Worm (Caenorhabditis elegans) whole organism, late embryonic: Measurements from ENCODE around the gene mrps-18A.

Source experiments
- ama-1 ChIP-seq: fragments of 150-350 bp; optimal IDR thresholded peaks from 2 replicates; lab custom pipeline; 2014
- ceh-19 ChIP-seq: fragments of 200-800 bp; sonication (Bioruptor generic); optimal IDR thresholded peaks from 2 replicates; lab custom pipeline; 2018; ENCODE audit warnings: mild to moderate bottlenecking, missing genetic modification characterization, missing compliant biosample characterization
- ceh-30 ChIP-seq: fragments of 150-350 bp; optimal IDR thresholded peaks from 2 replicates; lab custom pipeline; 2014; ENCODE audit warnings: missing biosample characterization, missing genetic modification characterization
- ceh-9 ChIP-seq: sonication (generic microtip); optimal IDR thresholded peaks from 2 replicates; lab custom pipeline; 2016; ENCODE audit warnings: mild to moderate bottlenecking, missing genetic modification characterization, inconsistent platforms, missing compliant biosample characterization
- elt-2 ChIP-seq: sonication (generic microtip); optimal IDR thresholded peaks from 2 replicates; lab custom pipeline; 2016; ENCODE audit warnings: missing genetic modification reagents, missing genetic modification characterization, missing compliant biosample characterization
- elt-4 ChIP-seq: sonication (generic microtip); optimal IDR thresholded peaks from 2 replicates; lab custom pipeline; 2016; ENCODE audit warnings: missing genetic modification characterization, missing compliant biosample characterization
- eyg-1 ChIP-seq: sonication (generic microtip); optimal IDR thresholded peaks from 2 replicates; lab custom pipeline; 2016; ENCODE audit warnings: missing genotype, missing genetic modification characterization, missing compliant biosample characterization
- fkh-10 ChIP-seq: fragments of 150-350 bp; optimal IDR thresholded peaks from 2 replicates; lab custom pipeline; 2014; ENCODE audit warnings: missing biosample characterization, missing genetic modification reagents, missing genetic modification characterization
- nfya-1 ChIP-seq: sonication (generic microtip); optimal IDR thresholded peaks from 2 replicates; lab custom pipeline; 2017; ENCODE audit warnings: missing genetic modification characterization, mild to moderate bottlenecking, missing compliant biosample characterization, antibody characterized with exemption, moderate library complexity
- nhr-11 ChIP-seq: fragments of 150-350 bp; optimal IDR thresholded peaks from 2 replicates; lab custom pipeline; 2014; ENCODE audit warnings: missing biosample characterization, missing genetic modification characterization
- pha-4 ChIP-seq: fragments of 150-350 bp; optimal IDR thresholded peaks from 2 replicates; lab custom pipeline; 2018; ENCODE audit warnings: missing biosample characterization, missing genetic modification reagents, missing genetic modification characterization
- pqm-1 ChIP-seq: sonication (generic microtip); optimal IDR thresholded peaks from 2 replicates; lab custom pipeline; 2016; ENCODE audit warnings: missing genetic modification characterization, missing compliant biosample characterization
- zip-5 ChIP-seq: sonication (generic microtip); optimal IDR thresholded peaks from 2 replicates; lab custom pipeline; 2016; ENCODE audit warnings: missing genetic modification characterization, missing compliant biosample characterization

ce11 chrIII:8308238-8308637 is 23.5 kb downstream of the mrps-18A start, which contains the start of gene F10E9.4:
- TF ChIP-seq pha-4 (tag; lab: Kevin White, UChicago) (no peak), pqm-1 (tag; lab: Kevin White, UChicago) (no peak), ceh-19 (no peak), ama-1 (no peak), fkh-10 (GFP tag; lab: Kevin White, UChicago) (no peak), ceh-9 (tag; lab: Kevin White, UChicago) (no peak), elt-4 (tag; lab: Kevin White, UChicago) (no peak), zip-5 (no peak), eyg-1 (no peak), ceh-30 (no peak), elt-2 (tag; lab: Kevin White, UChicago) (no peak), nhr-11 (tag; lab: Kevin White, UChicago) (no peak), nfya-1 (tag; lab: Kevin White, UChicago) (no peak)
